Fruit fly (Drosophila melanogaster) whole organism, embryonic: ENCODE data around the gene CG17028.
A peak's percentile ranks its signal among the peaks of the same experiment; 100 is the strongest.

Experiments used
- Adf1 ChIP-seq: fragments of 200-800 bp; sonication (Bioruptor generic); IDR thresholded peaks from 2 replicates; pipeline ENCODE4 v1.3.6; 2022; ENCODE audit warnings: missing biosample characterization, missing genetic modification characterization
- Antp ChIP-seq: fragments of 200-800 bp; sonication (Bioruptor generic); optimal IDR thresholded peaks from 3 replicates; lab custom pipeline; 2016; ENCODE audit warnings: missing biosample characterization, missing genetic modification characterization
- BEAF-32 ChIP-seq: fragments of 200-800 bp; sonication (Bioruptor generic); optimal IDR thresholded peaks from 3 replicates; lab custom pipeline; 2017; ENCODE audit warnings: missing biosample characterization, missing genetic modification characterization, mild to moderate bottlenecking, moderate library complexity, missing genetic modification reagents
- CG10654 ChIP-seq: fragments of 200-800 bp; sonication (Bioruptor generic); optimal IDR thresholded peaks from 2 replicates; lab custom pipeline; 2016; ENCODE audit warnings: missing biosample characterization, missing genetic modification characterization
- CG11093 ChIP-seq: fragments of 200-800 bp; sonication (Bioruptor generic); IDR thresholded peaks from 3 replicates; pipeline ENCODE4 v1.3.6; 2022; ENCODE audit warnings: missing biosample characterization, missing genetic modification characterization
- CG11456 ChIP-seq: fragments of 200-800 bp; sonication (Bioruptor generic); IDR thresholded peaks from 3 replicates; pipeline ENCODE4 v1.3.6; 2022; ENCODE audit warnings: missing biosample characterization, missing genetic modification characterization
- CG12299 ChIP-seq: fragments of 200-800 bp; sonication (Bioruptor generic); optimal IDR thresholded peaks from 2 replicates; lab custom pipeline; 2018; ENCODE audit warnings: missing biosample characterization, mild to moderate bottlenecking, missing genetic modification characterization
- CG12659 ChIP-seq: fragments of 200-800 bp; sonication (Bioruptor generic); optimal IDR thresholded peaks from 3 replicates; lab custom pipeline; 2017; ENCODE audit warnings: mild to moderate bottlenecking, missing biosample characterization, missing genetic modification reagents, missing genetic modification characterization
- CG13287 ChIP-seq: fragments of 200-800 bp; sonication (Bioruptor generic); IDR thresholded peaks from 2 replicates; pipeline ENCODE4 v1.3.6; 2022; ENCODE audit warnings: missing biosample characterization, missing genetic modification characterization; ENCODE audit not compliant: partially characterized antibody
- CG18476 ChIP-seq: fragments of 200-800 bp; sonication (Bioruptor generic); optimal IDR thresholded peaks from 2 replicates; lab custom pipeline; 2016; ENCODE audit warnings: missing biosample characterization, mild to moderate bottlenecking, missing genetic modification characterization
- CG18599 ChIP-seq: fragments of 200-800 bp; sonication (Bioruptor generic); optimal IDR thresholded peaks from 3 replicates; lab custom pipeline; 2017; ENCODE audit warnings: missing biosample characterization, missing genetic modification characterization, mild to moderate bottlenecking, moderate library complexity, missing genetic modification reagents
- CG2202 ChIP-seq: fragments of 200-800 bp; sonication (Bioruptor generic); optimal IDR thresholded peaks from 2 replicates; lab custom pipeline; 2018; ENCODE audit warnings: missing biosample characterization, mild to moderate bottlenecking, missing genetic modification characterization
- CG34376 ChIP-seq: fragments of 200-800 bp; sonication (Bioruptor generic); optimal IDR thresholded peaks from 2 replicates; lab custom pipeline; 2018; ENCODE audit warnings: missing biosample characterization, mild to moderate bottlenecking, missing genetic modification characterization
- CG3995 ChIP-seq: fragments of 200-800 bp; sonication (Bioruptor generic); optimal IDR thresholded peaks from 3 replicates; lab custom pipeline; 2016; ENCODE audit warnings: missing biosample characterization, missing genetic modification characterization
- CG6791 ChIP-seq: fragments of 200-800 bp; sonication (Bioruptor generic); IDR thresholded peaks from 3 replicates; pipeline ENCODE4 v1.3.6; 2022; ENCODE audit warnings: missing biosample characterization, missing genetic modification characterization; ENCODE audit not compliant: partially characterized antibody
- CG7357 ChIP-seq: fragments of 200-800 bp; sonication (Bioruptor generic); IDR thresholded peaks from 3 replicates; pipeline ENCODE4 v1.3.6; 2022; ENCODE audit warnings: missing biosample characterization, missing genetic modification characterization
- CG7556 ChIP-seq: fragments of 200-800 bp; sonication (Bioruptor generic); optimal IDR thresholded peaks from 2 replicates; lab custom pipeline; 2017; ENCODE audit warnings: missing biosample characterization, mild to moderate bottlenecking, missing genetic modification characterization
- CG7745 ChIP-seq: fragments of 200-800 bp; sonication (Bioruptor generic); optimal IDR thresholded peaks from 2 replicates; lab custom pipeline; 2018; ENCODE audit warnings: missing biosample characterization, mild to moderate bottlenecking, missing genetic modification characterization, moderate library complexity
- CG7839 ChIP-seq: fragments of 200-800 bp; sonication (Bioruptor generic); optimal IDR thresholded peaks from 3 replicates; lab custom pipeline; 2018; ENCODE audit warnings: missing biosample characterization, mild to moderate bottlenecking, missing genetic modification characterization, moderate library complexity
- CG7963 ChIP-seq: fragments of 200-800 bp; sonication (Bioruptor generic); IDR thresholded peaks from 3 replicates; pipeline ENCODE4 v1.3.6; 2022; ENCODE audit warnings: missing biosample characterization, missing genetic modification characterization; ENCODE audit not compliant: partially characterized antibody
- CG8478 ChIP-seq: fragments of >200 bp; optimal IDR thresholded peaks from 2 replicates; lab custom pipeline; 2018
- CG9437 ChIP-seq: fragments of 200-800 bp; sonication (Bioruptor generic); optimal IDR thresholded peaks from 2 replicates; lab custom pipeline; 2018; ENCODE audit warnings: missing biosample characterization, mild to moderate bottlenecking, missing genetic modification characterization
- Hand ChIP-seq: fragments of 200-800 bp; sonication (Bioruptor generic); optimal IDR thresholded peaks from 2 replicates; lab custom pipeline; 2017; ENCODE audit warnings: mild to moderate bottlenecking, missing biosample characterization, missing genetic modification reagents, missing genetic modification characterization
- HmgD ChIP-seq: fragments of 200-800 bp; sonication (Bioruptor generic); optimal IDR thresholded peaks from 3 replicates; lab custom pipeline; 2016; ENCODE audit warnings: missing biosample characterization, missing genetic modification characterization
- Mrtf ChIP-seq: fragments of 200-800 bp; sonication (Bioruptor generic); IDR thresholded peaks from 3 replicates; pipeline ENCODE4 v1.3.6; 2022; ENCODE audit warnings: missing biosample characterization, missing genetic modification characterization
- Pdp1 ChIP-seq, 2 experiments: fragments of 200-800 bp; sonication (Bioruptor generic); optimal IDR thresholded peaks; 3 replicates each; lab custom pipeline; 2016; ENCODE audit warnings: missing biosample characterization in 2 of 2, missing genetic modification characterization in 2 of 2, mild to moderate bottlenecking in 1 of 2, moderate library complexity in 1 of 2
- Rfx ChIP-seq: fragments of 200-800 bp; sonication (Bioruptor generic); IDR thresholded peaks from 2 replicates; pipeline ENCODE4 v1.3.6; 2022; ENCODE audit warnings: missing biosample characterization, missing genetic modification characterization
- Spps ChIP-seq: fragments of 200-800 bp; sonication (Bioruptor generic); optimal IDR thresholded peaks from 2 replicates; lab custom pipeline; 2018; ENCODE audit warnings: missing biosample characterization, mild to moderate bottlenecking, missing genetic modification characterization
- Sry-β ChIP-seq: fragments of 200-800 bp; sonication (Bioruptor generic); optimal IDR thresholded peaks from 2 replicates; lab custom pipeline; 2018; ENCODE audit warnings: missing biosample characterization, mild to moderate bottlenecking, missing genetic modification characterization, moderate library complexity
- Usf ChIP-seq: fragments of 200-800 bp; sonication (Bioruptor generic); optimal IDR thresholded peaks from 2 replicates; lab custom pipeline; 2017; ENCODE audit warnings: missing genotype, missing biosample characterization, missing genetic modification characterization
- Vsx1 ChIP-seq: fragments of 200-800 bp; sonication (Bioruptor generic); optimal IDR thresholded peaks from 2 replicates; lab custom pipeline; 2017; ENCODE audit warnings: missing biosample characterization, mild to moderate bottlenecking, missing genetic modification characterization, missing genetic modification reagents
- amos ChIP-seq: fragments of 200-800 bp; sonication (Bioruptor generic); IDR thresholded peaks from 2 replicates; pipeline ENCODE4 v1.3.6; 2022; ENCODE audit warnings: missing biosample characterization, missing genetic modification characterization; ENCODE audit not compliant: partially characterized antibody
- crp ChIP-seq, 2 experiments: fragments of 200-800 bp; sonication (Bioruptor generic); optimal IDR thresholded peaks; 2 replicates in 1 of 2; 3 replicates in 1 of 2; lab custom pipeline; 2017; ENCODE audit warnings: missing biosample characterization in 2 of 2, missing genetic modification characterization in 2 of 2, mild to moderate bottlenecking in 1 of 2, moderate library complexity in 1 of 2
- danr ChIP-seq: fragments of 200-800 bp; sonication (Bioruptor generic); IDR thresholded peaks from 2 replicates; pipeline ENCODE4 v1.3.6; 2022; ENCODE audit warnings: missing biosample characterization, missing genetic modification characterization
- gem ChIP-seq: fragments of 200-800 bp; sonication (Bioruptor generic); optimal IDR thresholded peaks from 2 replicates; lab custom pipeline; 2019; ENCODE audit warnings: missing biosample characterization, mild to moderate bottlenecking, missing genetic modification characterization, moderate library complexity
- gsb ChIP-seq: fragments of 200-800 bp; sonication (Bioruptor generic); IDR thresholded peaks from 2 replicates; pipeline ENCODE4 v1.3.6; 2022; ENCODE audit warnings: missing biosample characterization, missing genetic modification characterization
- ham ChIP-seq: fragments of 200-800 bp; sonication (Bioruptor generic); IDR thresholded peaks from 2 replicates; pipeline ENCODE4 v1.3.6; 2022; ENCODE audit warnings: missing biosample characterization, missing genetic modification characterization
- hth ChIP-seq: fragments of >200 bp; optimal IDR thresholded peaks from 2 replicates; lab custom pipeline; 2017; ENCODE audit warnings: inconsistent platforms
- lab ChIP-seq: fragments of 200-800 bp; sonication (Bioruptor generic); optimal IDR thresholded peaks from 3 replicates; lab custom pipeline; 2017; ENCODE audit warnings: missing biosample characterization, missing genetic modification characterization, mild to moderate bottlenecking, moderate library complexity, missing genetic modification reagents
- maf-S ChIP-seq: fragments of 200-800 bp; sonication (Bioruptor generic); optimal IDR thresholded peaks from 2 replicates; lab custom pipeline; 2016; ENCODE audit warnings: missing biosample characterization, missing genetic modification characterization
- p53 ChIP-seq: fragments of 200-800 bp; sonication (Bioruptor generic); optimal IDR thresholded peaks from 2 replicates; lab custom pipeline; 2016; ENCODE audit warnings: missing biosample characterization, missing genetic modification characterization
- rib ChIP-seq: fragments of 200-800 bp; sonication (Bioruptor generic); IDR thresholded peaks from 2 replicates; pipeline ENCODE4 v1.3.6; 2022; ENCODE audit warnings: missing biosample characterization, missing genetic modification characterization
- ro ChIP-seq: fragments of 200-800 bp; sonication (Bioruptor generic); IDR thresholded peaks from 2 replicates; pipeline ENCODE4 v1.3.6; 2022; ENCODE audit warnings: missing biosample characterization, missing genetic modification characterization
- schlank ChIP-seq: fragments of 200-800 bp; sonication (Bioruptor generic); optimal IDR thresholded peaks from 2 replicates; lab custom pipeline; 2018; ENCODE audit warnings: missing biosample characterization, mild to moderate bottlenecking, missing genetic modification characterization
- sisA ChIP-seq: fragments of 200-800 bp; sonication (Bioruptor generic); IDR thresholded peaks from 2 replicates; pipeline ENCODE4 v1.3.6; 2022; ENCODE audit warnings: missing biosample characterization, missing genetic modification characterization
- so ChIP-seq: fragments of 200-800 bp; sonication (Bioruptor generic); IDR thresholded peaks from 3 replicates; pipeline ENCODE4 v1.3.6; 2022; ENCODE audit warnings: missing biosample characterization, missing genetic modification characterization
- sr ChIP-seq: fragments of 200-800 bp; sonication (Bioruptor generic); IDR thresholded peaks from 3 replicates; pipeline ENCODE4 v1.3.6; 2022; ENCODE audit warnings: missing biosample characterization, missing genetic modification characterization
- stwl ChIP-seq: fragments of 200-800 bp; sonication (Bioruptor generic); optimal IDR thresholded peaks from 3 replicates; lab custom pipeline; 2018; ENCODE audit warnings: missing biosample characterization, mild to moderate bottlenecking, missing genetic modification characterization, moderate library complexity
- tgo ChIP-seq: fragments of 200-800 bp; sonication (Bioruptor generic); IDR thresholded peaks from 3 replicates; pipeline ENCODE4 v1.3.6; 2022; ENCODE audit warnings: missing biosample characterization, missing genetic modification characterization
- yki ChIP-seq: fragments of >200 bp; optimal IDR thresholded peaks from 3 replicates; lab custom pipeline; 2018

The CG17028 gene

DNA sequence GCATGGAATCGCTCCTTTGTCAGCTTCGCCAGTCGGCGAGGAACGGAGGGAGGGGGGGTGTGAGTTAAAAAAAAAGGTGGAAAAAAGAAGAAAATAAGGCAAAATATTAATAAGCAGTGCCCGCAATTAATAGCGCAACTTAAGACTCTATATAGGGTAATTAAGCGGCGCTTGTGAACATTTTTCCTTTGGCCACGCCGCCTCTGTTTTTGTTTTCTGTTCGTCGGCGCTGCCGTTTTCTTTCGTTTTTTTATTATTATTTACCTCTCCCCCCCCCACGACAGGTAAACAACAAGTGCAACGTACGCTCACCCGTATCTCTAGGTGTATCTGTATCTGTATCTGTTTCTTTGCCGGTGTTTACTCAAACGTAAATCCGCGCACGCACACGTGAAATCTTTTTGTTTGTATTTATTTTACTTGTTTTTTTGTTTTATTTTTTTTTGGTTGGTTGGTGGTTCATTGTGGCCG is 48.9 kb downstream of the CG17028 start (continued):
- TF ChIP-seq so (peak; percentile 70; the same call in 2 of the 3 replicates), Hand (no peak), HmgD (no peak), Pdp1 (GFP tag; optimal IDR thresholded peaks at IDR 0.05; lab: Kevin White, UChicago) (peak; percentile 3 to 36), CG7745 (tag; lab: Kevin White, UChicago) (no peak), danr (GFP tag; lab: Robert Waterston, UW) (no peak), tgo (peak; percentile 13; the same call in 1 of the 3 replicates), sr (GFP tag; lab: Robert Waterston, UW) (0 out of 3 replicates have a peak, but pooled peaks have one; percentile 31), CG7839 (tag; lab: Kevin White, UChicago) (peak; percentile 38), CG18599 (GFP tag; lab: Kevin White, UChicago) (peak; percentile 7), crp (GFP tag; optimal IDR thresholded peaks at IDR 0.05; lab: Kevin White, UChicago) (no peak), ham (GFP tag; lab: Robert Waterston, UW) (0 out of 2 replicates have a peak, but pooled peaks have one; percentile 17), CG12659 (GFP tag; lab: Kevin White, UChicago) (peak; percentile 25), CG6791 (GFP tag; lab: Robert Waterston, UW) (no peak), hth (lab: Kevin White, UChicago) (no peak), rib (GFP tag; lab: Robert Waterston, UW) (peak; percentile 70; the same call in 1 of the 2 replicates), Mrtf (GFP tag; lab: Robert Waterston, UW) (no peak), maf-S (GFP tag; lab: Kevin White, UChicago) (no peak), p53 (no peak), CG9437 (GFP tag; lab: Kevin White, UChicago) (no peak), sisA (0 out of 2 replicates have a peak, but pooled peaks have one; percentile 17), schlank (tag; lab: Kevin White, UChicago) (no peak), CG2202 (peak; percentile 69), gsb (GFP tag; lab: Robert Waterston, UW) (no peak), Antp (GFP tag; lab: Kevin White, UChicago) (peak; percentile 17), yki (lab: Kevin White, UChicago) (no peak), CG34376 (GFP tag; lab: Kevin White, UChicago) (no peak), Sry-β (peak; percentile 41), CG12299 (tag; lab: Kevin White, UChicago) (no peak), BEAF-32 (GFP tag; lab: Kevin White, UChicago) (no peak), CG18476 (no peak), CG10654 (GFP tag; lab: Kevin White, UChicago) (no peak), CG11456 (GFP tag; lab: Robert Waterston, UW) (0 out of 3 replicates have a peak, but pooled peaks have one; percentile 39), stwl (tag; lab: Kevin White, UChicago) (no peak), Usf (GFP tag; lab: Kevin White, UChicago) (no peak), Adf1 (no peak), gem (tag; lab: Kevin White, UChicago) (peak; percentile 23), Vsx1 (GFP tag; lab: Kevin White, UChicago) (peak; percentile 81), amos (GFP tag; lab: Robert Waterston, UW) (no peak), CG11093 (GFP tag; lab: Robert Waterston, UW) (no peak), CG7963 (GFP tag; lab: Robert Waterston, UW) (no peak), CG8478 (lab: Kevin White, UChicago) (no peak), ro (GFP tag; lab: Robert Waterston, UW) (no peak), Rfx (GFP tag; lab: Robert Waterston, UW) (peak; percentile 49; the same call in 1 of the 2 replicates), lab (GFP tag; lab: Kevin White, UChicago) (peak; percentile 71), CG7357 (peak; percentile 49; the same call in 1 of the 3 replicates), Spps (tag; lab: Kevin White, UChicago) (peak; percentile 8), CG13287 (no peak; the same call in 1 of the 2 replicates), CG3995 (no peak), CG7556 (GFP tag; lab: Kevin White, UChicago) (no peak)
